Worm (Caenorhabditis elegans) whole organism, L1 larva: ENCODE measurements around the gene D2024.5.

ENCODE experiments used
- lin-13 ChIP-seq: fragments of 150-350 bp; optimal IDR thresholded peaks from 2 replicates; lab custom pipeline; 2014; ENCODE audit warnings: missing biosample characterization, missing genetic modification reagents, missing genetic modification characterization
- lin-35 ChIP-seq, 2 experiments: fragments of 150-350 bp; optimal IDR thresholded peaks; 2 replicates each; lab custom pipeline; 2014; ENCODE audit warnings: missing biosample characterization in 2 of 2, missing genetic modification characterization in 2 of 2, missing genetic modification reagents in 2 of 2
- nhr-237 ChIP-seq: fragments of 150-350 bp; optimal IDR thresholded peaks from 2 replicates; lab custom pipeline; 2014; ENCODE audit warnings: missing biosample characterization, missing genetic modification characterization
- nhr-28 ChIP-seq: fragments of 150-350 bp; optimal IDR thresholded peaks from 2 replicates; lab custom pipeline; 2014; ENCODE audit warnings: missing biosample characterization, missing genetic modification characterization

ce11 chrIV:7236248-7236772, 8.2 kb upstream of the D2024.5 start:
- no peak for TF ChIP-seq nhr-237 (tag; lab: Kevin White, UChicago)
- TF ChIP-seq lin-13 (GFP tag; lab: Kevin White, UChicago): no peak
- TF ChIP-seq nhr-28 (tag; lab: Kevin White, UChicago): no peak
- TF ChIP-seq lin-35 (GFP tag; optimal IDR thresholded peaks at IDR 0.05; lab: Kevin White, UChicago): no peak
